Worm (Caenorhabditis elegans) whole organism, L4/young adult: ENCODE data around the gene fbxb-24.
A peak's percentile ranks its signal among the peaks of the same experiment; 100 is the strongest.

Source experiments
- W03F9.2 ChIP-seq: fragments of 150-350 bp; optimal IDR thresholded peaks from 2 replicates; lab custom pipeline; 2014; ENCODE audit warnings: missing biosample characterization, missing genetic modification characterization
- dao-5 ChIP-seq: sonication (generic microtip); optimal IDR thresholded peaks from 2 replicates; lab custom pipeline; 2016; ENCODE audit warnings: missing genotype, missing genetic modification characterization, moderate library complexity, missing compliant biosample characterization
- him-1 ChIP-seq: sonication (generic microtip); optimal IDR thresholded peaks from 2 replicates; lab custom pipeline; 2016; ENCODE audit warnings: missing genotype, missing genetic modification reagents, missing genetic modification characterization, missing compliant biosample characterization

The fbxb-24 gene

ce11 chrIII:11895504-11895903, 13.3 kb upstream of the fbxb-24 start:
- TF ChIP-seq dao-5 (tag; lab: Kevin White, UChicago), result no peak
- TF ChIP-seq him-1, result no peak
- no peak for TF ChIP-seq W03F9.2

- TF ChIP-seq W03F9.2 (no peak), dao-5 (tag; lab: Kevin White, UChicago) (no peak), him-1 (no peak)
Observed at ce11 chrIII:11896652-11897051, 12.1 kb upstream of the fbxb-24 start.

ce11 chrIII:11898169-11898568, 10.6 kb upstream of the fbxb-24 start, which contains the start of gene tsen-2:
TSS of gene tsen-2 (minus strand) at chrIII:11898269.
- no peak for TF ChIP-seq him-1
- TF ChIP-seq dao-5 (tag; lab: Kevin White, UChicago), result no peak
- TF ChIP-seq W03F9.2, result no peak

- TF ChIP-seq dao-5 (tag; lab: Kevin White, UChicago) (no peak), him-1 (no peak), W03F9.2 (no peak)
Observed at ce11 chrIII:11900022-11900421, 8.7 kb upstream of the fbxb-24 start.

- no peak for TF ChIP-seq W03F9.2
- no peak for TF ChIP-seq dao-5 (tag; lab: Kevin White, UChicago)
- no peak for TF ChIP-seq him-1
Observed at ce11 chrIII:11902782-11903181, 6.0 kb upstream of the fbxb-24 start.

ce11 chrIII:11907177-11907576, 1.6 kb upstream of the fbxb-24 start, which contains the start of gene sdz-33:
TSS of gene sdz-33 (plus strand) at chrIII:11907477.
- no peak for TF ChIP-seq him-1
- TF ChIP-seq W03F9.2, result no peak
- TF ChIP-seq dao-5 (tag; lab: Kevin White, UChicago), result no peak

- TF ChIP-seq him-1, result no peak
- no peak for TF ChIP-seq dao-5 (tag; lab: Kevin White, UChicago)
- no peak for TF ChIP-seq W03F9.2
Observed at ce11 chrIII:11909778-11910177, 1.0 kb downstream of the fbxb-24 start, which contains the start of gene faah-4. TSS of gene faah-4 (minus strand) at chrIII:11909878.

- TF ChIP-seq dao-5 (tag; lab: Kevin White, UChicago) (no peak), him-1 (no peak), W03F9.2 (no peak)
Observed at ce11 chrIII:11914220-11914619, 5.5 kb downstream of the fbxb-24 start, which contains the start of gene Y56A3A.16. TSS of gene Y56A3A.16 (minus strand) at chrIII:11914320.

ce11 chrIII:11915666-11916065, 6.9 kb downstream of the fbxb-24 start, which contains the start of the genes ndab-1 and npp-16:
TSS of gene ndab-1 (minus strand) at chrIII:11915712.
TSS of gene npp-16 (plus strand) at chrIII:11915928.
- TF ChIP-seq W03F9.2 (no peak), dao-5 (tag; lab: Kevin White, UChicago) (no peak), him-1 (no peak)

- TF ChIP-seq W03F9.2 (no peak), him-1 (no peak), dao-5 (tag; lab: Kevin White, UChicago) (no peak)
Observed at ce11 chrIII:11916260-11916659, 7.5 kb downstream of the fbxb-24 start.

- TF ChIP-seq W03F9.2, result no peak
- no peak for TF ChIP-seq dao-5 (tag; lab: Kevin White, UChicago)
- no peak for TF ChIP-seq him-1
Observed at ce11 chrIII:11917090-11917489, 8.3 kb downstream of the fbxb-24 start.

ce11 chrIII:11917525-11917924, 8.8 kb downstream of the fbxb-24 start:
- no peak for TF ChIP-seq him-1
- no peak for TF ChIP-seq dao-5 (tag; lab: Kevin White, UChicago)
- no peak for TF ChIP-seq W03F9.2

ce11 chrIII:11918247-11918769, 9.5 kb downstream of the fbxb-24 start, which contains the start of gene znf-593:
TSS of gene znf-593 (minus strand) at chrIII:11918719.
- TF ChIP-seq dao-5 (tag; lab: Kevin White, UChicago), result no peak
- TF ChIP-seq him-1, result no peak
- no peak for TF ChIP-seq W03F9.2

ce11 chrIII:11920187-11920785, 11.5 kb downstream of the fbxb-24 start, which contains the start of the genes ccf-1 and trap-4:
TSS of gene ccf-1 (minus strand) at chrIII:11920237.
TSS of gene trap-4 (plus strand) at chrIII:11920735.
- no peak for TF ChIP-seq him-1
- TF ChIP-seq dao-5 (tag; lab: Kevin White, UChicago), result no peak
- TF ChIP-seq W03F9.2, result peak; percentile 54

ce11 chrIII:11921658-11922098, 12.9 kb downstream of the fbxb-24 start, which contains the start of gene Y56A3A.22:
TSS of gene Y56A3A.22 (plus strand) at chrIII:11921692.
- TF ChIP-seq him-1, result no peak
- no peak for TF ChIP-seq dao-5 (tag; lab: Kevin White, UChicago)
- TF ChIP-seq W03F9.2, result no peak
